Fruit fly (Drosophila melanogaster): ENCODE data around the gene CG3625.
A peak's percentile ranks its signal among the peaks of the same experiment; 100 is the strongest.

dm6 chr2L:297480-298284 lies 6.1 kb upstream of the CG3625 start, which contains the start of gene Pi3K21B:
- TF ChIP-seq psq (optimal IDR thresholded peaks at IDR 0.05) (no peak), insv (optimal IDR thresholded peaks at IDR 0.05) (no peak), Myc (optimal IDR thresholded peaks at IDR 0.05) (no peak), Sin3A (optimal IDR thresholded peaks at IDR 0.05) (no peak), h (optimal IDR thresholded peaks at IDR 0.05) (peak; percentile 39), ttk (optimal IDR thresholded peaks at IDR 0.05) (no peak)
